Worm (Caenorhabditis elegans) whole organism, young adult: ENCODE measurements around the gene flp-16.
A peak's percentile ranks its signal among the peaks of the same experiment; 100 is the strongest.

Experiments
- B0261.1 ChIP-seq: sonication (generic microtip); optimal IDR thresholded peaks from 2 replicates; lab custom pipeline; 2016; ENCODE audit warnings: mild to moderate bottlenecking, missing genetic modification characterization, moderate library complexity, missing compliant biosample characterization
- C06A6.2 ChIP-seq: fragments of 200-800 bp; sonication (Bioruptor generic); conservative IDR thresholded peaks from 2 replicates; pipeline ENCODE4 v1.3.6; 2022; ENCODE audit warnings: missing genetic modification characterization, missing compliant biosample characterization
- D2030.7 ChIP-seq: fragments of 200-800 bp; sonication (Bioruptor generic); IDR thresholded peaks from 2 replicates; pipeline ENCODE4 v1.3.6; 2022; ENCODE audit warnings: missing genetic modification reagents, missing genetic modification characterization, missing compliant biosample characterization
- F23B12.7 ChIP-seq: sonication (generic microtip); optimal IDR thresholded peaks from 2 replicates; lab custom pipeline; 2017; ENCODE audit warnings: missing genetic modification characterization, mild to moderate bottlenecking, missing compliant biosample characterization, antibody characterized with exemption, moderate library complexity; ENCODE audit not compliant: insufficient read depth
- F33H1.4 ChIP-seq: fragments of 200-800 bp; sonication (Bioruptor generic); IDR thresholded peaks from 2 replicates; pipeline ENCODE4 v1.3.6; 2022; ENCODE audit warnings: missing genetic modification reagents, missing genetic modification characterization, missing compliant biosample characterization
- F49E8.2 ChIP-seq: sonication (generic microtip); optimal IDR thresholded peaks from 3 replicates; lab custom pipeline; 2017; ENCODE audit warnings: missing genetic modification characterization, mild to moderate bottlenecking, missing compliant biosample characterization, antibody characterized with exemption, moderate library complexity; ENCODE audit not compliant: insufficient read depth
- T07F8.4 ChIP-seq: sonication (generic microtip); optimal IDR thresholded peaks from 2 replicates; lab custom pipeline; 2016; ENCODE audit warnings: mild to moderate bottlenecking, missing genetic modification characterization, moderate library complexity, missing compliant biosample characterization
- Y53F4B.3 ChIP-seq: fragments of 200-800 bp; sonication (Bioruptor generic); IDR thresholded peaks from 2 replicates; pipeline ENCODE4 v1.3.6; 2022; ENCODE audit warnings: missing genetic modification reagents, missing genetic modification characterization, missing compliant biosample characterization
- Y53G8AR.9 ChIP-seq: fragments of 200-800 bp; sonication (Bioruptor generic); conservative IDR thresholded peaks from 2 replicates; pipeline ENCODE4 v1.3.6; 2022; ENCODE audit warnings: missing genetic modification reagents, missing genetic modification characterization, missing compliant biosample characterization
- Y56A3A.18 ChIP-seq: fragments of 200-800 bp; sonication (Bioruptor generic); IDR thresholded peaks from 2 replicates; pipeline ENCODE4 v1.3.6; 2022; ENCODE audit warnings: missing genetic modification reagents, missing genetic modification characterization, missing compliant biosample characterization
- Y79H2A.3 ChIP-seq: fragments of 200-800 bp; sonication (Bioruptor generic); conservative IDR thresholded peaks from 2 replicates; pipeline ENCODE4 v1.3.6; 2022; ENCODE audit warnings: missing genetic modification reagents, missing genetic modification characterization, missing compliant biosample characterization
- attf-6 ChIP-seq: fragments of 200-800 bp; sonication (Bioruptor generic); IDR thresholded peaks from 2 replicates; pipeline ENCODE4 v1.3.6; 2022; ENCODE audit warnings: missing genetic modification reagents, missing genetic modification characterization, missing compliant biosample characterization
- bed-1 ChIP-seq: fragments of 200-800 bp; sonication (Bioruptor generic); IDR thresholded peaks from 2 replicates; pipeline ENCODE4 v1.3.6; 2022; ENCODE audit warnings: missing genetic modification reagents, missing genetic modification characterization, missing compliant biosample characterization
- bed-2 ChIP-seq: fragments of 200-800 bp; sonication (Bioruptor generic); IDR thresholded peaks from 2 replicates; pipeline ENCODE4 v1.3.6; 2022; ENCODE audit warnings: missing genetic modification reagents, missing genetic modification characterization, missing compliant biosample characterization
- cebp-1 ChIP-seq, 2 experiments: fragments of 200-800 bp in 1 of 2; sonication (Bioruptor generic) in 1 of 2; sonication (generic microtip) in 1 of 2; IDR thresholded peaks in 1 of 2; optimal IDR thresholded peaks in 1 of 2; 2 replicates each; pipeline versions ENCODE4 v1.3.6 to Lab custom; 2017 to 2022; ENCODE audit warnings: missing compliant biosample characterization in 2 of 2, missing genetic modification characterization in 2 of 2, mild to moderate bottlenecking in 1 of 2, missing genetic modification reagents in 1 of 2, moderate library complexity in 1 of 2
- cebp-2 ChIP-seq: fragments of 200-800 bp; sonication (Bioruptor generic); IDR thresholded peaks from 2 replicates; pipeline ENCODE4 v1.3.6; 2022; ENCODE audit warnings: missing genetic modification characterization, missing compliant biosample characterization
- ceh-79 ChIP-seq: sonication (generic microtip); optimal IDR thresholded peaks from 2 replicates; lab custom pipeline; 2017; ENCODE audit warnings: mild to moderate bottlenecking, missing genetic modification characterization, missing compliant biosample characterization
- die-1 ChIP-seq: sonication (generic microtip); optimal IDR thresholded peaks from 2 replicates; lab custom pipeline; 2016; ENCODE audit warnings: missing genotype, mild to moderate bottlenecking, missing genetic modification characterization, missing compliant biosample characterization
- egl-44 ChIP-seq: fragments of 200-800 bp; sonication (Bioruptor generic); IDR thresholded peaks from 2 replicates; pipeline ENCODE4 v1.3.6; 2022; ENCODE audit warnings: missing genetic modification reagents, missing genetic modification characterization, missing compliant biosample characterization
- hlh-12 ChIP-seq: sonication (generic microtip); optimal IDR thresholded peaks from 2 replicates; lab custom pipeline; 2016; ENCODE audit warnings: missing genetic modification characterization, missing compliant biosample characterization
- lag-1 ChIP-seq: fragments of 200-800 bp; sonication (Bioruptor generic); IDR thresholded peaks from 2 replicates; pipeline ENCODE4 v1.3.6; 2022; ENCODE audit warnings: missing genetic modification reagents, missing genetic modification characterization, missing compliant biosample characterization
- let-607 ChIP-seq, 2 experiments: fragments of 200-800 bp in 1 of 2; sonication (Bioruptor generic) in 1 of 2; sonication (generic microtip) in 1 of 2; optimal IDR thresholded peaks; 2 replicates each; lab custom pipeline; 2016 to 2018; ENCODE audit warnings: mild to moderate bottlenecking in 2 of 2, missing compliant biosample characterization in 2 of 2, missing genetic modification characterization in 2 of 2, moderate library complexity in 2 of 2, missing genotype in 1 of 2
- lsl-1 ChIP-seq: fragments of 200-800 bp; sonication (Bioruptor generic); optimal IDR thresholded peaks from 2 replicates; lab custom pipeline; 2018; ENCODE audit warnings: mild to moderate bottlenecking, missing genetic modification characterization, moderate library complexity, missing compliant biosample characterization
- madf-10 ChIP-seq: sonication (generic microtip); optimal IDR thresholded peaks from 2 replicates; lab custom pipeline; 2016; ENCODE audit warnings: mild to moderate bottlenecking, missing genetic modification characterization, missing compliant biosample characterization
- mcd-1 ChIP-seq: fragments of 200-800 bp; sonication (Bioruptor generic); IDR thresholded peaks from 2 replicates; pipeline ENCODE4 v1.3.6; 2022; ENCODE audit warnings: missing genetic modification reagents, missing genetic modification characterization, missing compliant biosample characterization
- nhr-120 ChIP-seq: fragments of 200-800 bp; sonication (Bioruptor generic); IDR thresholded peaks from 2 replicates; pipeline ENCODE4 v1.3.6; 2022; ENCODE audit warnings: missing genetic modification characterization, missing compliant biosample characterization
- nhr-179 ChIP-seq: sonication (generic microtip); optimal IDR thresholded peaks from 2 replicates; lab custom pipeline; 2016; ENCODE audit warnings: mild to moderate bottlenecking, missing genetic modification characterization, missing compliant biosample characterization
- nhr-80 ChIP-seq: sonication (generic microtip); optimal IDR thresholded peaks from 2 replicates; lab custom pipeline; 2016; ENCODE audit warnings: missing genetic modification characterization, missing compliant biosample characterization
- repo-1 ChIP-seq: sonication (generic microtip); optimal IDR thresholded peaks from 2 replicates; lab custom pipeline; 2017; ENCODE audit warnings: mild to moderate bottlenecking, missing genetic modification characterization, missing compliant biosample characterization
- snpc-1.3 ChIP-seq: sonication (generic microtip); optimal IDR thresholded peaks from 2 replicates; lab custom pipeline; 2017; ENCODE audit warnings: missing genetic modification characterization, mild to moderate bottlenecking, missing compliant biosample characterization, antibody characterized with exemption, moderate library complexity, missing genotype, missing genetic modification reagents; ENCODE audit not compliant: insufficient read depth
- snpc-4 ChIP-seq, 5 experiments: fragments of 150-350 bp in 1 of 5; sonication (generic microtip) in 4 of 5; optimal IDR thresholded peaks; 2 replicates each; lab custom pipeline; 2014 to 2018; ENCODE audit warnings: missing genetic modification characterization in 5 of 5, missing biosample characterization in 3 of 5, antibody characterized with exemption in 2 of 5, mild to moderate bottlenecking in 2 of 5, missing compliant biosample characterization in 2 of 5, missing genotype in 2 of 5, moderate library complexity in 2 of 5, missing genetic modification reagents in 1 of 5
- tbx-9 ChIP-seq: sonication (generic microtip); optimal IDR thresholded peaks from 2 replicates; lab custom pipeline; 2016; ENCODE audit warnings: borderline replicate concordance, missing genetic modification characterization, inconsistent platforms, missing compliant biosample characterization
- xnd-1 ChIP-seq: sonication (generic microtip); optimal IDR thresholded peaks from 2 replicates; lab custom pipeline; 2016; ENCODE audit warnings: missing genotype, missing genetic modification reagents, missing genetic modification characterization, missing compliant biosample characterization
- zfh-2 ChIP-seq: fragments of 200-800 bp; sonication (Bioruptor generic); conservative IDR thresholded peaks from 2 replicates; pipeline ENCODE4 v1.3.6; 2022; ENCODE audit warnings: missing genetic modification reagents, missing genetic modification characterization, missing compliant biosample characterization
- zim-3 ChIP-seq: sonication (generic microtip); optimal IDR thresholded peaks from 2 replicates; lab custom pipeline; 2017; ENCODE audit warnings: mild to moderate bottlenecking, missing genetic modification characterization, moderate library complexity, missing compliant biosample characterization
- ztf-18 ChIP-seq: sonication (generic microtip); optimal IDR thresholded peaks from 2 replicates; lab custom pipeline; 2016; ENCODE audit warnings: missing genotype, mild to moderate bottlenecking, missing genetic modification characterization, missing compliant biosample characterization
- ztf-22 ChIP-seq: fragments of 200-800 bp; sonication (Bioruptor generic); optimal IDR thresholded peaks from 2 replicates; lab custom pipeline; 2018; ENCODE audit warnings: mild to moderate bottlenecking, missing genetic modification characterization, moderate library complexity, missing compliant biosample characterization
- ztf-25 ChIP-seq: fragments of 200-800 bp; sonication (Bioruptor generic); IDR thresholded peaks from 2 replicates; pipeline ENCODE4 v1.3.6; 2022; ENCODE audit warnings: missing genetic modification reagents, missing genetic modification characterization, missing compliant biosample characterization

Gene flp-16

DNA sequence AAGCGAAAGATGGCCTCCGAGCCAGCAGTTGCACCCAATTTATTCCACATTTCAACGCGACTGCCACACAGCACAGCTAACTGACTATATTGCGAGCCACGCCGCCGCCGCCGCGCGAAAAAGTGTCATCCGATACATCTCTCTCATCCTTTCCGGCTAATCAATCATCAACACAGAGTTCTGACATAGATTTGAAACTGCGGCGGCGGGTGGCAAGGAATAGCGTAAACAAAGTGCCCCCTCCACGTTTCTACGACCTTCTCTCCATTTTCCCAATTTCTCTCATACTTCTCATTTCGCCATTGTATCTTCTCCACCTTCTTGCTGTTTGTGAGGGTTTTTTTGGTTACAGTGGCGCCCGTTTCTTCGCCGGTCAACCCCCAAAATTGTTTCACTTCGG is 45.7 kb upstream of the flp-16 start (continued):
- TF ChIP-seq tbx-9 (tag; lab: Kevin White, UChicago) (no peak), T07F8.4 (tag; lab: Kevin White, UChicago) (no peak), lsl-1 (GFP tag; lab: Kevin White, UChicago) (no peak), ztf-18 (no peak), B0261.1 (tag; lab: Kevin White, UChicago) (no peak), madf-10 (tag; lab: Kevin White, UChicago) (peak; percentile 26), Y79H2A.3 (no peak), bed-2 (GFP tag; lab: Robert Waterston, UW) (no peak), zim-3 (tag; lab: Kevin White, UChicago) (no peak), F23B12.7 (tag; lab: Kevin White, UChicago) (no peak), snpc-1.3 (tag; lab: Kevin White, UChicago) (no peak), mcd-1 (GFP tag; lab: Robert Waterston, UW) (peak; percentile 33; the same call in 1 of the 2 replicates), xnd-1 (tag; lab: Kevin White, UChicago) (no peak), C06A6.2 (no peak), zfh-2 (peak; percentile 67), ztf-25 (GFP tag; lab: Robert Waterston, UW) (no peak), egl-44 (GFP tag; lab: Robert Waterston, UW) (no peak), attf-6 (GFP tag; lab: Robert Waterston, UW) (no peak), bed-1 (GFP tag; lab: Robert Waterston, UW) (no peak), ceh-79 (no peak), F33H1.4 (GFP tag; lab: Robert Waterston, UW) (no peak), Y53F4B.3 (GFP tag; lab: Robert Waterston, UW) (no peak)
- TF ChIP-seq, all 124 proteins: peak for 5

DNA sequence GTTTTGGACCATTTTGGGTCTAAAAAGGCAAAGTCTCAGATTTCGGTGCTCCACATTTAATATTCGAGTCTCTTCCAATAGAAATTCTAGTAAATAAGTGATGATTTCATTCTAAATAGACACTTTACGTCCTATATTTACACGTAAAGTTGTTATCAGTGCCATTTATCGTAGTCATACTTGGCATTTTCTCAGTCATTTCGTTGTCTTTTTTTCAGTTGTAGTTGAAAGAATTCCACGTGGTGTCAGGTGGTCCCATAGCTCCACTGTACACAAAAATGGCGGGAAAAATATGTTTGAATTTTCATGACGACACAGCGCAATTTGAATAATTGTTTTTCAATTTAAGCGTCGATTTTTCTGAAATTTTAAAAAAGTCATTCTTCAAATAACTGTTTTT is 44.7 kb upstream of the flp-16 start:
- TF ChIP-seq snpc-4 (GFP tag; optimal IDR thresholded peaks at IDR 0.05; lab: Kevin White, UChicago) = no peak
- no peak for TF ChIP-seq snpc-4 (tag; optimal IDR thresholded peaks at IDR 0.05; lab: Kevin White, UChicago)
- TF ChIP-seq hlh-12 = no peak
- no peak for TF ChIP-seq nhr-120 (GFP tag; lab: Robert Waterston, UW)
- TF ChIP-seq nhr-80 (tag; lab: Kevin White, UChicago) = peak; percentile 50
- TF ChIP-seq nhr-179 (tag; lab: Kevin White, UChicago) = no peak
- TF ChIP-seq D2030.7 (GFP tag; lab: Robert Waterston, UW) = no peak
- TF ChIP-seq ztf-22 (GFP tag; lab: Kevin White, UChicago) = no peak
- TF ChIP-seq repo-1 (tag; lab: Kevin White, UChicago) = no peak
- no peak for TF ChIP-seq lag-1 (GFP tag; lab: Robert Waterston, UW)
- no peak for TF ChIP-seq Y56A3A.18
- no peak for TF ChIP-seq die-1
- peak; percentile 77 to 83 for TF ChIP-seq let-607 (tag; optimal IDR thresholded peaks at IDR 0.05; lab: Kevin White, UChicago)
- TF ChIP-seq, all 124 proteins: peak for 2

DNA sequence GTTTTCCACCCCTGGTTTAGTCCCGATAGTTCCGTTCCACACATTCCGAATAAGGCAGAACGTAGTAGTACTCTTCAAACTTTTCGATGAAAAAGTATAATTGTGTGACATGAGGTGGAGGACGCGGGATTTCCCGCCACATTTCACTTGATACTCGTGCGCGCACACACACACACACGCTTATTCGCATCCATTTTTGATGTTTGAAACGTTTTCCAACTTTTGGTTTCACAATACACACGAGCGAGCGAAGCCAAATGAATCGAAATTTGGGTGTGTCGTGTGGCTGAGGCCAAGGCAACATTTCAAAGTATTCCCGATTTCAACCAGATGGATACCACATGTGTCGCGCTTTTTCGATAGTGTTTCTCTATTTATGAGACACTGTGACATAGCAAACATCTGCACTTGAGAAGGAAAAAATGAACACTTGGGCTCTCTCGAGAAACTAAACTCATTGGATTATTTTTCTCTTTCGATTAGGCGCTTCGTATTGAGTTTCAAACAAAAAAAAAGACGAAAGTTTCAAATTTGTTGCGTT is 41.5 kb upstream of the flp-16 start:
- TF ChIP-seq Y53G8AR.9 (GFP tag; lab: Robert Waterston, UW) (no peak), F49E8.2 (tag; lab: Kevin White, UChicago) (no peak), cebp-2 (GFP tag; lab: Robert Waterston, UW) (no peak), cebp-1 (GFP tag; IDR thresholded peaks at IDR 0.05; lab: Robert Waterston, UW) (no peak), cebp-1 (tag; optimal IDR thresholded peaks at IDR 0.05; lab: Kevin White, UChicago) (peak; percentile 60)
